Worm (Caenorhabditis elegans): ENCODE data around the gene nhr-103.
"Not testable (repeated sequence)": the region's sequence is repeated elsewhere in the genome, so short reads cannot be mapped to it uniquely, and the experiment has no call there.

The nhr-103 gene

ce11 chrV:2249310-2249709, 24.1 kb downstream of the nhr-103 start, which contains the start of gene cyp-33C6:
TSS of gene cyp-33C6 (minus strand) at chrV:2249410.
- no peak for TF ChIP-seq ceh-13 (GFP tag; optimal IDR thresholded peaks at IDR 0.05)
- no peak for TF ChIP-seq hmg-4 (GFP tag; optimal IDR thresholded peaks at IDR 0.05)
- TF ChIP-seq tbx-37 (GFP tag; conservative IDR thresholded peaks at IDR 0.05): no peak
- TF ChIP-seq ceh-36 (tag; optimal IDR thresholded peaks at IDR 0.05): no peak
- TF ChIP-seq B0310.2 (tag; optimal IDR thresholded peaks at IDR 0.05): no peak
- no peak for TF ChIP-seq ama-1 (optimal IDR thresholded peaks at IDR 0.05)
- TF ChIP-seq ets-7 (tag; optimal IDR thresholded peaks at IDR 0.05): no peak
- no peak for TF ChIP-seq hmbx-1 (tag; optimal IDR thresholded peaks at IDR 0.05)

- TF ChIP-seq ets-7 (tag; optimal IDR thresholded peaks at IDR 0.05) (no peak), hnd-1 (tag; optimal IDR thresholded peaks at IDR 0.05) (no peak), sea-1 (GFP tag; conservative IDR thresholded peaks at IDR 0.05) (no peak)
Measured at ce11 chrV:2250126-2250590, 24.9 kb downstream of the nhr-103 start, which contains the start of gene cyp-33C7. TSS of gene cyp-33C7 (plus strand) at chrV:2250540.

DNA sequence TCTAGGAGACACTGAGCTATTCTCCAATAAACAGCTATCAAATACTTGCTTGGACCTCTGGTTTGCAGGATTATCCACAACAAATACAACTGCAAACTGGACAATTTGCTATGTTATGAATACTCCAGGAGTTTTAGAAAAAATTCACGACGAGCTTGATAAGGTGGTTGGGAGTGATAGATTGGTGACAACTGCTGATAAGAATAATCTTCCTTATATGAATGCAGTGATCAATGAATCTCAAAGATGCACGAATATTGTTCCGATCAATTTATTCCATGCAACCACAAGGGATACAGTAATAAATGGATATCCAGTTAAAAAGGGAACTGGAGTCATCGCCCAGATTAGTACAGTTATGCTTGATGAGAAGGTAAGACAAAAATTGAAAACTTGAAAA, 26.5 kb downstream of the nhr-103 start:
- TF ChIP-seq ceh-13 (GFP tag; optimal IDR thresholded peaks at IDR 0.05) (no peak), hmg-4 (GFP tag; optimal IDR thresholded peaks at IDR 0.05) (no peak), B0310.2 (tag; optimal IDR thresholded peaks at IDR 0.05) (no peak), aly-1 (tag; optimal IDR thresholded peaks at IDR 0.05) (no peak), hmbx-1 (tag; optimal IDR thresholded peaks at IDR 0.05) (no peak), tra-4 (tag; optimal IDR thresholded peaks at IDR 0.05) (no peak), ama-1 (optimal IDR thresholded peaks at IDR 0.05) (no peak), F13C5.2 (tag; optimal IDR thresholded peaks at IDR 0.05) (no peak), hnd-1 (tag; optimal IDR thresholded peaks at IDR 0.05) (no peak), ceh-36 (tag; optimal IDR thresholded peaks at IDR 0.05) (no peak)

DNA sequence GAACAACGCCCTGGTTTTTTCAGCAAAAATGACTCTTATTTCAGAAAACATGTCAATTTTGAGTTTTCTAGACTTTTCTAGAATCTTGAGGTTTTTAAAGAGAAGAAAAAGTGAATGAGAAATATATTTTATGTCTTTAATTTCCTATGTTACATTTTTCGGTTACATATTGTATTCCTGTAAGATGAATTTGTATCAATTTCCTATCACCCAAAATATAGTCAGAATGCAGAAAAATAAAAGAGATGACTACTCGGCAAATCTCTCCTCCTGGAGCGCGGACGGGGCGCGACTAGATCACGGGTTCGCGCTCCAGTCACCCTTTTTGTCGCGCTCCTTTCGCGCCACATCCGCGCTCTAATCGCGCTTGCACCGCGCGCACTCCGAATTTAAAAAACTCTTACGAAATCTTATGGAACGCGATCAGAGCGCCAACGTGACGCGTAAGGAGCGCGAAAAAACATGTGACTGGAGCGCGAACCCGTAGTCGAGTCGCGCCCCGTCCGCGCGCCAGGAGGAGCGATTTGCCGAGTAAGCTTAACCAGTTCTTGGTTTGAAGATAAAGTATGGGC, 29.4 kb downstream of the nhr-103 start, which contains the start of gene str-253:
str-253 (minus strand) TSS at position 51 of the 572 bp plus-strand sequence.
- TF ChIP-seq ceh-13 (GFP tag; optimal IDR thresholded peaks at IDR 0.05): no peak

- not testable (repeated sequence) for TF ChIP-seq ama-1 (optimal IDR thresholded peaks at IDR 0.05); sea-1 (GFP tag; conservative IDR thresholded peaks at IDR 0.05); aly-1 (tag; optimal IDR thresholded peaks at IDR 0.05)
Measured at ce11 chrV:2255191-2255590, 30.0 kb downstream of the nhr-103 start, which contains the start of gene F41B5.1. TSS of gene F41B5.1 (plus strand) at chrV:2255533.

ce11 chrV:2259750-2260149, 34.5 kb downstream of the nhr-103 start, which contains the start of gene nhr-182:
TSS of gene nhr-182 (minus strand) at chrV:2259927.
- TF ChIP-seq tbx-11 (GFP tag; IDR thresholded peaks at IDR 0.05): no peak
- no peak for TF ChIP-seq hmbx-1 (tag; optimal IDR thresholded peaks at IDR 0.05)
- no peak for TF ChIP-seq ets-7 (tag; optimal IDR thresholded peaks at IDR 0.05)

ce11 chrV:2260660-2261059, 35.4 kb downstream of the nhr-103 start, which contains the start of gene F41B5.12:
TSS of gene F41B5.12 (plus strand) at chrV:2260960.
- no peak for TF ChIP-seq scrt-1 (GFP tag; IDR thresholded peaks at IDR 0.05)
- TF ChIP-seq sea-1 (GFP tag; conservative IDR thresholded peaks at IDR 0.05): no peak
- no peak for TF ChIP-seq tra-4 (tag; optimal IDR thresholded peaks at IDR 0.05)
- TF ChIP-seq tbx-37 (GFP tag; conservative IDR thresholded peaks at IDR 0.05): no peak
- TF ChIP-seq ceh-13 (GFP tag; optimal IDR thresholded peaks at IDR 0.05): no peak
- no peak for TF ChIP-seq hmbx-1 (tag; optimal IDR thresholded peaks at IDR 0.05)
- TF ChIP-seq hmg-4 (GFP tag; optimal IDR thresholded peaks at IDR 0.05): no peak
- no peak for TF ChIP-seq ets-7 (tag; optimal IDR thresholded peaks at IDR 0.05)
- no peak for TF ChIP-seq ama-1 (optimal IDR thresholded peaks at IDR 0.05)
- no peak for TF ChIP-seq hnd-1 (tag; optimal IDR thresholded peaks at IDR 0.05)
- TF ChIP-seq pes-1 (GFP tag; IDR thresholded peaks at IDR 0.05): no peak
- no peak for TF ChIP-seq ceh-36 (tag; optimal IDR thresholded peaks at IDR 0.05)
- no peak for TF ChIP-seq B0310.2 (tag; optimal IDR thresholded peaks at IDR 0.05)
- no peak for TF ChIP-seq F13C5.2 (tag; optimal IDR thresholded peaks at IDR 0.05)
- TF ChIP-seq flt-1 (GFP tag; IDR thresholded peaks at IDR 0.05): no peak
- no peak for TF ChIP-seq aly-1 (tag; optimal IDR thresholded peaks at IDR 0.05)
- no peak for TF ChIP-seq tbx-11 (GFP tag; IDR thresholded peaks at IDR 0.05)

ce11 chrV:2264455-2264854, 39.2 kb downstream of the nhr-103 start, which contains the start of gene nhr-183:
TSS of gene nhr-183 (minus strand) at chrV:2264634.
- no peak for TF ChIP-seq ets-7 (tag; optimal IDR thresholded peaks at IDR 0.05)
- TF ChIP-seq aly-1 (tag; optimal IDR thresholded peaks at IDR 0.05): no peak
- TF ChIP-seq pes-1 (GFP tag; IDR thresholded peaks at IDR 0.05): no peak
- TF ChIP-seq hmbx-1 (tag; optimal IDR thresholded peaks at IDR 0.05): no peak
- no peak for TF ChIP-seq ama-1 (optimal IDR thresholded peaks at IDR 0.05)
- no peak for TF ChIP-seq hmg-4 (GFP tag; optimal IDR thresholded peaks at IDR 0.05)
- no peak for TF ChIP-seq flt-1 (GFP tag; IDR thresholded peaks at IDR 0.05)
- no peak for TF ChIP-seq scrt-1 (GFP tag; IDR thresholded peaks at IDR 0.05)
- no peak for TF ChIP-seq F13C5.2 (tag; optimal IDR thresholded peaks at IDR 0.05)
- no peak for TF ChIP-seq ceh-36 (tag; optimal IDR thresholded peaks at IDR 0.05)
- no peak for TF ChIP-seq ceh-13 (GFP tag; optimal IDR thresholded peaks at IDR 0.05)
- TF ChIP-seq tbx-37 (GFP tag; conservative IDR thresholded peaks at IDR 0.05): no peak
- TF ChIP-seq tbx-11 (GFP tag; IDR thresholded peaks at IDR 0.05): no peak
- TF ChIP-seq B0310.2 (tag; optimal IDR thresholded peaks at IDR 0.05): no peak
- TF ChIP-seq hnd-1 (tag; optimal IDR thresholded peaks at IDR 0.05): no peak
- TF ChIP-seq tra-4 (tag; optimal IDR thresholded peaks at IDR 0.05): no peak
- TF ChIP-seq sea-1 (GFP tag; conservative IDR thresholded peaks at IDR 0.05): no peak
